Worm (Caenorhabditis elegans): ENCODE measurements around the gene srw-68.

The srw-68 gene

ce11 chrV:7431016-7431415, 4.5 kb upstream of the srw-68 start, which contains the start of gene srw-71:
srw-71 (minus strand) TSS chrV:7431116.
- TF ChIP-seq lin-39 (tag; optimal IDR thresholded peaks at IDR 0.05) = no peak
- TF ChIP-seq skn-1 (tag; optimal IDR thresholded peaks at IDR 0.05) = no peak
- TF ChIP-seq ZK546.5 (tag; optimal IDR thresholded peaks at IDR 0.05) = no peak
- TF ChIP-seq ceh-9 (tag; optimal IDR thresholded peaks at IDR 0.05) = no peak
- TF ChIP-seq eor-1 (tag; optimal IDR thresholded peaks at IDR 0.05) = no peak
- TF ChIP-seq daf-12 (tag; optimal IDR thresholded peaks at IDR 0.05) = no peak
- no peak for TF ChIP-seq unc-39 (tag; optimal IDR thresholded peaks at IDR 0.05)
- TF ChIP-seq fos-1 (tag; optimal IDR thresholded peaks at IDR 0.05) = no peak
- TF ChIP-seq mml-1 (tag; optimal IDR thresholded peaks at IDR 0.05) = no peak
- no peak for TF ChIP-seq elt-3 (tag; optimal IDR thresholded peaks at IDR 0.05)
- no peak for TF ChIP-seq nhr-67 (tag; optimal IDR thresholded peaks at IDR 0.05)
- no peak for TF ChIP-seq pqm-1 (tag; optimal IDR thresholded peaks at IDR 0.05)
- TF ChIP-seq fkh-2 (tag; optimal IDR thresholded peaks at IDR 0.05) = no peak
- no peak for TF ChIP-seq nhr-237 (tag; optimal IDR thresholded peaks at IDR 0.05)
- no peak for TF ChIP-seq nhr-23 (tag; optimal IDR thresholded peaks at IDR 0.05)
- no peak for TF ChIP-seq nhr-77 (tag; optimal IDR thresholded peaks at IDR 0.05)
- no peak for TF ChIP-seq nhr-28 (tag; optimal IDR thresholded peaks at IDR 0.05)
- TF ChIP-seq egl-5 (tag; optimal IDR thresholded peaks at IDR 0.05) = no peak
- TF ChIP-seq zag-1 (tag; optimal IDR thresholded peaks at IDR 0.05) = no peak
- TF ChIP-seq elt-1 (tag; optimal IDR thresholded peaks at IDR 0.05) = no peak

ce11 chrV:7428880-7429279, 2.4 kb upstream of the srw-68 start, which contains the start of gene srw-69:
srw-69 (minus strand) TSS chrV:7428980.
- TF ChIP-seq nhr-11 (tag; optimal IDR thresholded peaks at IDR 0.05) = no peak
- TF ChIP-seq eor-1 (tag; optimal IDR thresholded peaks at IDR 0.05) = no peak
- TF ChIP-seq nhr-76 (tag; optimal IDR thresholded peaks at IDR 0.05) = no peak
- TF ChIP-seq unc-62 (GFP tag; optimal IDR thresholded peaks at IDR 0.05) = no peak
- TF ChIP-seq ama-1 (optimal IDR thresholded peaks at IDR 0.05) = no peak
- no peak for TF ChIP-seq ceh-16 (tag; optimal IDR thresholded peaks at IDR 0.05)
- TF ChIP-seq lsy-12 (tag; optimal IDR thresholded peaks at IDR 0.05) = no peak
- no peak for TF ChIP-seq ceh-9 (tag; optimal IDR thresholded peaks at IDR 0.05)
- no peak for TF ChIP-seq ceh-82 (tag; optimal IDR thresholded peaks at IDR 0.05)
- TF ChIP-seq nhr-43 (tag; optimal IDR thresholded peaks at IDR 0.05; ENCODE audit: poor library complexity, severe bottlenecking) = no peak
- no peak for TF ChIP-seq nhr-23 (tag; optimal IDR thresholded peaks at IDR 0.05)
- TF ChIP-seq fkh-2 (tag; optimal IDR thresholded peaks at IDR 0.05) = no peak
- no peak for TF ChIP-seq fkh-10 (GFP tag; optimal IDR thresholded peaks at IDR 0.05)
- TF ChIP-seq zag-1 (tag; optimal IDR thresholded peaks at IDR 0.05) = no peak
- no peak for TF ChIP-seq hmg-11 (tag; optimal IDR thresholded peaks at IDR 0.05)
- TF ChIP-seq nhr-25 (tag; optimal IDR thresholded peaks at IDR 0.05) = no peak
- TF ChIP-seq daf-12 (tag; optimal IDR thresholded peaks at IDR 0.05) = no peak

- TF ChIP-seq fos-1 (tag; optimal IDR thresholded peaks at IDR 0.05) (no peak), nhr-43 (tag; optimal IDR thresholded peaks at IDR 0.05; ENCODE audit: poor library complexity, severe bottlenecking) (no peak), ama-1 (optimal IDR thresholded peaks at IDR 0.05) (no peak), mml-1 (tag; optimal IDR thresholded peaks at IDR 0.05) (no peak), lin-15B (tag; optimal IDR thresholded peaks at IDR 0.05) (no peak), daf-12 (tag; optimal IDR thresholded peaks at IDR 0.05) (no peak), nhr-237 (tag; optimal IDR thresholded peaks at IDR 0.05) (no peak), fkh-10 (GFP tag; optimal IDR thresholded peaks at IDR 0.05) (no peak), sea-2 (GFP tag; optimal IDR thresholded peaks at IDR 0.05) (no peak), pha-4 (tag; optimal IDR thresholded peaks at IDR 0.05) (no peak), nhr-25 (tag; optimal IDR thresholded peaks at IDR 0.05) (no peak), mdl-1 (tag; optimal IDR thresholded peaks at IDR 0.05) (no peak), R02D3.7 (tag; optimal IDR thresholded peaks at IDR 0.05) (no peak), lin-39 (tag; optimal IDR thresholded peaks at IDR 0.05) (no peak), skn-1 (tag; optimal IDR thresholded peaks at IDR 0.05) (no peak), nhr-67 (tag; optimal IDR thresholded peaks at IDR 0.05) (no peak), tbx-2 (tag; optimal IDR thresholded peaks at IDR 0.05) (no peak)
Observed at ce11 chrV:7424336-7424735, 2.2 kb downstream of the srw-68 start, which contains the start of gene F18E3.10. F18E3.10 (minus strand) TSS chrV:7424436.

ce11 chrV:7420162-7420561, 6.3 kb downstream of the srw-68 start, which contains the start of gene srxa-4:
srxa-4 (plus strand) TSS chrV:7420462.
- TF ChIP-seq ceh-82 (tag; optimal IDR thresholded peaks at IDR 0.05) (no peak), daf-12 (tag; optimal IDR thresholded peaks at IDR 0.05) (no peak), lsy-12 (tag; optimal IDR thresholded peaks at IDR 0.05) (no peak), ama-1 (optimal IDR thresholded peaks at IDR 0.05) (no peak), unc-39 (tag; optimal IDR thresholded peaks at IDR 0.05) (no peak), aly-2 (tag; optimal IDR thresholded peaks at IDR 0.05) (no peak), unc-62 (GFP tag; optimal IDR thresholded peaks at IDR 0.05) (no peak)
